Worm (Caenorhabditis elegans): ENCODE results near the gene tomm-40.

The tomm-40 gene

DNA sequence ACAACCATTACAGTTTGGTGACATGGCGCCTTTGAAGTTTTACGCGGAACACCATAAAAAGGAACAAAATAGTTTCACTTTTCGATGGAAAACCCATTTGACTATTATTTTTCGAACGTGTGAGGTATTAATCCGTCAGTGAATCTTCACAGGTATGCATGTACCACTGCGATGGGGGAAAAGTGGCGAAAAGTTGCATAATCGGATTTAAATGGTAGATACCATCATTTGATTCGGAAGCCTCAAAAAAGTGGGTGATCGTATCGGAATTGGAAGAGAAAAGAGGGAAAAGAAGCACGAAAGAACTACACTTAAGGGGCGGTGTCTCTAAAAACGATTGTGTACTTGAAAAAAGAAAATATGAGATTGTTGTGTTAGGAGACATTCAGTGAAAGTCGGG lies 19.7 kb downstream of the tomm-40 start:
- TF ChIP-seq mxl-3 (GFP tag; optimal IDR thresholded peaks at IDR 0.05): no peak
- TF ChIP-seq hlh-11 (tag; optimal IDR thresholded peaks at IDR 0.05): no peak
- TF ChIP-seq lin-29 (GFP tag; IDR thresholded peaks at IDR 0.05): no peak
- TF ChIP-seq pqm-1 (tag; optimal IDR thresholded peaks at IDR 0.05): no peak
- no peak for TF ChIP-seq nhr-28 (tag; optimal IDR thresholded peaks at IDR 0.05)

ce11 chrII:8951270-8951669 lies 22.1 kb downstream of the tomm-40 start:
- TF ChIP-seq unc-62 (GFP tag; optimal IDR thresholded peaks at IDR 0.05 in 1 of 2): peak in 1 of 2 experiments; percentile 97
- TF ChIP-seq unc-62 (tag; optimal IDR thresholded peaks at IDR 0.05): no peak
- no peak for TF ChIP-seq vab-7 (GFP tag; IDR thresholded peaks at IDR 0.05)

- TF ChIP-seq nhr-28 (tag; optimal IDR thresholded peaks at IDR 0.05) (no peak), zfp-3 (GFP tag; conservative IDR thresholded peaks at IDR 0.05) (no peak)
Observed at ce11 chrII:8948640-8949039, 24.7 kb downstream of the tomm-40 start.

ce11 chrII:8947391-8947790 lies 26.0 kb downstream of the tomm-40 start, which contains the start of gene cutl-15:
Gene cutl-15, minus strand, starts transcription at chrII:8947688.
- peak; percentile 98 for TF ChIP-seq aha-1 (tag)
- TF ChIP-seq ceh-20 (GFP tag; IDR thresholded peaks at IDR 0.05): no peak
- peak in 1 of 2 experiments; percentile 25 for TF ChIP-seq unc-62 (GFP tag; optimal IDR thresholded peaks at IDR 0.05 in 1 of 2)
- no peak for TF ChIP-seq unc-62 (tag; optimal IDR thresholded peaks at IDR 0.05)

- no peak for TF ChIP-seq egl-43 (GFP tag; IDR thresholded peaks at IDR 0.05)
- peak; percentile 18 for TF ChIP-seq fkh-10 (GFP tag; optimal IDR thresholded peaks at IDR 0.05)
Observed at ce11 chrII:8945167-8945566, 28.2 kb downstream of the tomm-40 start.

DNA sequence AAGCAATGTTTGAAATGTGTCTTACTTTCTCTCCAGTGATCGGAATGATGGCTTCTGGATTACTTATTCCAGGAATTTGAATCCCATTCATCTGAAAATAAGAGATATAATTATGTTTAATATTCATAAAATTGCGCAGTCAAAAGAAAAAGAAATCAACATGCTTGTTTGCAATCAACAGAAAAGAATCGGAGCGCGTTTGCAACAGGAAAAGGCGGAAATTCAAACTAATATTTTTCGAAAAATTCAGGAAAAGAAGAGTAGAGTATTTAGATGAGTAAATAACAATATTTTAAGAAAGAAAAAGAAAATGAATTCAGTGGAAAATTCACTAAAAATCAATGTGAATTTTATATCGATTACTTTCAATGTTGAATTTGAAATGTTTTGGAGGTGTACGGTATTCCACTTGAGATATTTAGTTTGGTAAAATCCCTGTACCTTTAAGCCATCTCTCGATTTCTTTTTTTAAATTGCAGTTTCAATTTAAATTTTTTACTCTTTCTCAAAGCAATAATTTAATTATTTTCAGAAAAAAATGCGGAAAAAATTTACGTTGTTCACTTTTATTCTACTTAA lies 32.9 kb downstream of the tomm-40 start, which contains the start of the genes set-17 and T21B10.4:
Gene set-17, minus strand, starts transcription at position 127 of the 579 bp plus-strand sequence.
Gene T21B10.4, plus strand, starts transcription at position 533 of the 579 bp plus-strand sequence.
- TF ChIP-seq mxl-2 (GFP tag; conservative IDR thresholded peaks at IDR 0.05) (no peak), ztf-11 (tag; optimal IDR thresholded peaks at IDR 0.05) (no peak), nhr-6 (tag; optimal IDR thresholded peaks at IDR 0.05) (peak; percentile 18), zip-11 (GFP tag; IDR thresholded peaks at IDR 0.05) (no peak), dve-1 (tag; optimal IDR thresholded peaks at IDR 0.05; ENCODE audit: insufficient read depth) (no peak), lin-38 (GFP tag; IDR thresholded peaks at IDR 0.05) (peak; percentile 58), mep-1 (tag; optimal IDR thresholded peaks at IDR 0.05) (no peak), daf-16 (GFP tag; optimal IDR thresholded peaks at IDR 0.05) (no peak), daf-16 (tag; optimal IDR thresholded peaks at IDR 0.05) (peak; percentile 71), daf-8 (GFP tag; IDR thresholded peaks at IDR 0.05) (no peak), lsy-2 (tag; optimal IDR thresholded peaks at IDR 0.05) (peak in 1 of 2 experiments; percentile 39), fos-1 (tag; optimal IDR thresholded peaks at IDR 0.05) (no peak), jun-1 (tag; optimal IDR thresholded peaks at IDR 0.05) (no peak), F44E2.7 (GFP tag; IDR thresholded peaks at IDR 0.05) (no peak), ceh-44 (GFP tag; IDR thresholded peaks at IDR 0.05) (no peak), dpl-1 (GFP tag; optimal IDR thresholded peaks at IDR 0.05) (peak; percentile 79)

- peak; percentile 15 for TF ChIP-seq T20F7.1 (GFP tag; optimal IDR thresholded peaks at IDR 0.05)
- 0 out of 2 replicates have a peak, but pooled peaks have one; percentile 30 for TF ChIP-seq arid-1 (GFP tag; conservative IDR thresholded peaks at IDR 0.05)
- TF ChIP-seq hlh-11 (tag; optimal IDR thresholded peaks at IDR 0.05): no peak
- no peak for TF ChIP-seq lir-3 (tag; optimal IDR thresholded peaks at IDR 0.05)
- TF ChIP-seq nhr-237 (tag; optimal IDR thresholded peaks at IDR 0.05): no peak
- no peak for TF ChIP-seq pqm-1 (tag; optimal IDR thresholded peaks at IDR 0.05)
- peak; percentile 91 for TF ChIP-seq aha-1 (tag)
- peak in 1 of 2 experiments; percentile 14 for TF ChIP-seq unc-62 (GFP tag; optimal IDR thresholded peaks at IDR 0.05 in 1 of 2)
- TF ChIP-seq unc-62 (tag; optimal IDR thresholded peaks at IDR 0.05): no peak
- TF ChIP-seq Y48G9A.11 (GFP tag; IDR thresholded peaks at IDR 0.05): peak; percentile 15; the same call in 1 of the 2 replicates
- peak; percentile 18; the same call in 1 of the 2 replicates for TF ChIP-seq snpc-1.2 (GFP tag; IDR thresholded peaks at IDR 0.05)
- peak; percentile 30 for TF ChIP-seq lin-38 (GFP tag; IDR thresholded peaks at IDR 0.05)
- TF ChIP-seq R02D3.7 (tag; optimal IDR thresholded peaks at IDR 0.05): no peak
Observed at ce11 chrII:8938907-8939622, 34.3 kb downstream of the tomm-40 start.

Data from whole organism, L4 larva.